Worm (Caenorhabditis elegans) whole organism, late embryonic: Measurements from ENCODE around the gene Y49E10.21.

Experiments used
- C08G9.2 ChIP-seq: sonication (generic microtip); optimal IDR thresholded peaks from 2 replicates; lab custom pipeline; 2016; ENCODE audit warnings: mild to moderate bottlenecking, missing genetic modification characterization, moderate library complexity, missing compliant biosample characterization
- F13H6.1 ChIP-seq: sonication (generic microtip); optimal IDR thresholded peaks from 2 replicates; lab custom pipeline; 2016; ENCODE audit warnings: missing genetic modification characterization, missing compliant biosample characterization
- K09A11.1 ChIP-seq: sonication (generic microtip); optimal IDR thresholded peaks from 2 replicates; lab custom pipeline; 2017; ENCODE audit warnings: antibody characterized with exemption, mild to moderate bottlenecking, missing genetic modification characterization, missing compliant biosample characterization; ENCODE audit not compliant: insufficient read depth
- T23F11.4 ChIP-seq: fragments of 200-800 bp; sonication (Bioruptor generic); optimal IDR thresholded peaks from 2 replicates; lab custom pipeline; 2018; ENCODE audit warnings: mild to moderate bottlenecking, missing genetic modification characterization, missing compliant biosample characterization
- ama-1 ChIP-seq: fragments of 150-350 bp; optimal IDR thresholded peaks from 2 replicates; lab custom pipeline; 2014
- ceh-14 ChIP-seq: sonication (generic microtip); optimal IDR thresholded peaks from 2 replicates; lab custom pipeline; 2016; ENCODE audit warnings: missing genotype, missing genetic modification characterization, missing compliant biosample characterization
- ceh-19 ChIP-seq: fragments of 200-800 bp; sonication (Bioruptor generic); optimal IDR thresholded peaks from 2 replicates; lab custom pipeline; 2018; ENCODE audit warnings: mild to moderate bottlenecking, missing genetic modification characterization, missing compliant biosample characterization
- ceh-2 ChIP-seq: sonication (generic microtip); optimal IDR thresholded peaks from 2 replicates; lab custom pipeline; 2016; ENCODE audit warnings: missing genotype, missing genetic modification characterization, missing compliant biosample characterization
- ceh-22 ChIP-seq: sonication (generic microtip); optimal IDR thresholded peaks from 2 replicates; lab custom pipeline; 2017; ENCODE audit warnings: missing biosample characterization, missing genetic modification characterization
- ceh-30 ChIP-seq: fragments of 150-350 bp; optimal IDR thresholded peaks from 2 replicates; lab custom pipeline; 2014; ENCODE audit warnings: missing biosample characterization, missing genetic modification characterization
- ceh-31 ChIP-seq: sonication (generic microtip); optimal IDR thresholded peaks from 2 replicates; lab custom pipeline; 2016; ENCODE audit warnings: missing genetic modification characterization, missing compliant biosample characterization
- ceh-34 ChIP-seq: sonication (generic microtip); optimal IDR thresholded peaks from 2 replicates; lab custom pipeline; 2016; ENCODE audit warnings: mild to moderate bottlenecking, missing genetic modification characterization, missing compliant biosample characterization
- ceh-45 ChIP-seq: fragments of 200-800 bp; sonication (Bioruptor generic); IDR thresholded peaks from 2 replicates; pipeline ENCODE4 v1.3.6; 2022; ENCODE audit warnings: missing genetic modification reagents, missing genetic modification characterization, missing compliant biosample characterization
- ceh-48 ChIP-seq: sonication (generic microtip); optimal IDR thresholded peaks from 2 replicates; lab custom pipeline; 2016; ENCODE audit warnings: missing genetic modification characterization, inconsistent platforms, missing compliant biosample characterization
- ceh-9 ChIP-seq: sonication (generic microtip); optimal IDR thresholded peaks from 2 replicates; lab custom pipeline; 2016; ENCODE audit warnings: mild to moderate bottlenecking, missing genetic modification characterization, inconsistent platforms, missing compliant biosample characterization
- che-1 ChIP-seq: sonication (generic microtip); optimal IDR thresholded peaks from 2 replicates; lab custom pipeline; 2016; ENCODE audit warnings: mild to moderate bottlenecking, missing genetic modification characterization, missing compliant biosample characterization
- elt-2 ChIP-seq: sonication (generic microtip); optimal IDR thresholded peaks from 2 replicates; lab custom pipeline; 2016; ENCODE audit warnings: missing genetic modification reagents, missing genetic modification characterization, missing compliant biosample characterization
- elt-4 ChIP-seq: sonication (generic microtip); optimal IDR thresholded peaks from 2 replicates; lab custom pipeline; 2016; ENCODE audit warnings: missing genetic modification characterization, missing compliant biosample characterization
- eyg-1 ChIP-seq: sonication (generic microtip); optimal IDR thresholded peaks from 2 replicates; lab custom pipeline; 2016; ENCODE audit warnings: missing genotype, missing genetic modification characterization, missing compliant biosample characterization
- fkh-10 ChIP-seq: fragments of 150-350 bp; optimal IDR thresholded peaks from 2 replicates; lab custom pipeline; 2014; ENCODE audit warnings: missing biosample characterization, missing genetic modification reagents, missing genetic modification characterization
- fkh-6 ChIP-seq: sonication (generic microtip); optimal IDR thresholded peaks from 2 replicates; lab custom pipeline; 2016; ENCODE audit warnings: missing genetic modification characterization, missing compliant biosample characterization
- gmeb-2 ChIP-seq: sonication (generic microtip); optimal IDR thresholded peaks from 2 replicates; lab custom pipeline; 2016; ENCODE audit warnings: missing genetic modification characterization, inconsistent platforms, missing compliant biosample characterization
- madf-2 ChIP-seq: sonication (generic microtip); optimal IDR thresholded peaks from 2 replicates; lab custom pipeline; 2017; ENCODE audit warnings: missing genetic modification characterization, missing compliant biosample characterization
- nhr-232 ChIP-seq: sonication (generic microtip); optimal IDR thresholded peaks from 2 replicates; lab custom pipeline; 2016; ENCODE audit warnings: missing genetic modification characterization, missing compliant biosample characterization
- npax-4 ChIP-seq: sonication (generic microtip); optimal IDR thresholded peaks from 2 replicates; lab custom pipeline; 2016; ENCODE audit warnings: missing genetic modification characterization, missing compliant biosample characterization
- pag-3 ChIP-seq: sonication (generic microtip); optimal IDR thresholded peaks from 2 replicates; lab custom pipeline; 2016; ENCODE audit warnings: missing compliant biosample characterization, missing genetic modification characterization, borderline replicate concordance
- pax-1 ChIP-seq: fragments of 150-350 bp; optimal IDR thresholded peaks from 2 replicates; lab custom pipeline; 2014; ENCODE audit warnings: missing biosample characterization, missing genetic modification characterization
- pha-2 ChIP-seq: sonication (generic microtip); optimal IDR thresholded peaks from 2 replicates; lab custom pipeline; 2017; ENCODE audit warnings: mild to moderate bottlenecking, missing genetic modification characterization, missing compliant biosample characterization
- pha-4 ChIP-seq: fragments of 150-350 bp; optimal IDR thresholded peaks from 2 replicates; lab custom pipeline; 2018; ENCODE audit warnings: missing biosample characterization, missing genetic modification reagents, missing genetic modification characterization
- pqm-1 ChIP-seq: sonication (generic microtip); optimal IDR thresholded peaks from 2 replicates; lab custom pipeline; 2016; ENCODE audit warnings: missing genetic modification characterization, missing compliant biosample characterization
- rnt-1 ChIP-seq: sonication (generic microtip); optimal IDR thresholded peaks from 2 replicates; lab custom pipeline; 2016; ENCODE audit warnings: missing genetic modification characterization, missing compliant biosample characterization
- sdc-2 ChIP-seq: sonication (generic microtip); optimal IDR thresholded peaks from 2 replicates; lab custom pipeline; 2016; ENCODE audit warnings: missing genotype, missing genetic modification characterization, missing compliant biosample characterization
- sox-2 ChIP-seq: fragments of 200-800 bp; sonication (Bioruptor generic); IDR thresholded peaks from 2 replicates; pipeline ENCODE4 v1.3.6; 2022; ENCODE audit warnings: missing genetic modification reagents, missing genetic modification characterization, missing compliant biosample characterization
- sox-4 ChIP-seq: sonication (generic microtip); optimal IDR thresholded peaks from 2 replicates; lab custom pipeline; 2017; ENCODE audit warnings: mild to moderate bottlenecking, missing genetic modification characterization, inconsistent platforms, missing compliant biosample characterization
- unc-3 ChIP-seq, 2 experiments: fragments of 200-800 bp in 1 of 2; sonication (Bioruptor generic) in 1 of 2; sonication (generic microtip) in 1 of 2; conservative IDR thresholded peaks in 1 of 2; optimal IDR thresholded peaks in 1 of 2; 2 replicates each; pipeline versions ENCODE4 v1.3.6 to Lab custom; 2016 to 2022; ENCODE audit warnings: missing compliant biosample characterization in 2 of 2, missing genetic modification characterization in 2 of 2, missing genetic modification reagents in 1 of 2
- unc-86 ChIP-seq: sonication (generic microtip); optimal IDR thresholded peaks from 2 replicates; lab custom pipeline; 2016; ENCODE audit warnings: missing genetic modification characterization, missing compliant biosample characterization

Y49E10.21 gene

DNA sequence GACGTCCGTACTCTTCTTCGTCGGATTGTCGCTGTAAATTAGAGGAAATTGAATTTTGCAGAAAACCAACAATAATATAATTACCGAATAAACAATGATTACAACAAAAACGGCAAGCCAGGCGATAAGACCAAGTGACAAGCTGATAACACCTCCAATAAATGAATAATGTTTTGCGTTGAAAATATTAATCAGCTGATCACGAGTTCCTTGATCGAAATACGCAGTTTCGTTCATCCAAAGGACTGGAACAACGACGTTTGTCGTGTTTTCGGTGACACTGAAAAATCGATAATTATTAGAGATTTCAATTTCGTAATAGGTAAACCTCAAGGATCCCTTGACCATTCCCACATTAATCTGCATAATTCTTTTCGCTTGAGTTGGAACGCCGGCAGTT, 3.6 kb upstream of the Y49E10.21 start:
- no peak for TF ChIP-seq ceh-34 (tag; lab: Kevin White, UChicago)
- no peak for TF ChIP-seq pha-2 (tag; lab: Kevin White, UChicago)
- TF ChIP-seq elt-2 (tag; lab: Kevin White, UChicago), result peak; percentile 43

ce11 chrIII:12455651-12456420, 1.6 kb upstream of the Y49E10.21 start:
- TF ChIP-seq rnt-1 (tag; lab: Kevin White, UChicago) (no peak), sox-4 (no peak), fkh-6 (no peak), ceh-48 (tag; lab: Kevin White, UChicago) (no peak), pax-1 (tag; lab: Kevin White, UChicago) (no peak), ceh-9 (tag; lab: Kevin White, UChicago) (no peak), madf-2 (tag; lab: Kevin White, UChicago) (no peak), sdc-2 (tag; lab: Kevin White, UChicago) (no peak), gmeb-2 (tag; lab: Kevin White, UChicago) (no peak), eyg-1 (tag; lab: Kevin White, UChicago) (no peak), ceh-22 (tag; lab: Kevin White, UChicago) (no peak), ceh-45 (GFP tag; lab: Robert Waterston, UW) (no peak)
- TF ChIP-seq, all 69 proteins: peak for 0

- no peak for TF ChIP-seq T23F11.4 (GFP tag; lab: Kevin White, UChicago)
- TF ChIP-seq che-1, result no peak
- no peak for TF ChIP-seq ceh-48 (tag; lab: Kevin White, UChicago)
- no peak for TF ChIP-seq ceh-19 (GFP tag; lab: Kevin White, UChicago)
- TF ChIP-seq ama-1 (lab: Kevin White, UChicago), result no peak
Observed at ce11 chrIII:12458970-12459369, 1.6 kb downstream of the Y49E10.21 start.

DNA sequence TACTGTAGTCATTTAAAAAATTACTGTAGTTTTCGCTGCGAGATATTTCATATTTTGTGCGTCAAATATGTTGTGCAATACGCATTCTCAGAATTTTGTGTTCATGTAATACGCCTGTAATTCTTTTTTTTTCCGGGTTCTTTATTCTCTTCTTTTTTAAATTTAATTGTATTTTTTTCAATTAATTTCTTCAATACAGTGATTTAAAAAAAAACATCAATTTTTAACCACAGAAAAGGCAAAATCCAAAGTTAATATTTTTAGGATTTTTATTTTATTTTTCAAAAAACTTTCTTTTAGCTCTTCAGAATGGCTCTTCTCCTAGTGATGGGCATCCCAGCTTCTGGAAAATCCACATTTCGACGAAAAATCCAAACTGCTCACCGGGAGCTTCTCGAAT, 8.9 kb downstream of the Y49E10.21 start, which contains the start of gene pstk-1:
Gene pstk-1, plus strand, starts transcription at position 301 of the 400 bp plus-strand sequence.
- TF ChIP-seq ceh-48 (tag; lab: Kevin White, UChicago), result no peak
- no peak for TF ChIP-seq ceh-31 (tag; lab: Kevin White, UChicago)
- TF ChIP-seq ceh-19 (GFP tag; lab: Kevin White, UChicago), result no peak
- no peak for TF ChIP-seq ceh-30 (tag; lab: Kevin White, UChicago)
- no peak for TF ChIP-seq npax-4 (tag; lab: Kevin White, UChicago)
- no peak for TF ChIP-seq ceh-14 (tag; lab: Kevin White, UChicago)
- no peak for TF ChIP-seq pag-3 (tag; lab: Kevin White, UChicago)
- TF ChIP-seq C08G9.2 (tag; lab: Kevin White, UChicago), result no peak
- no peak for TF ChIP-seq che-1
- TF ChIP-seq sox-2 (GFP tag; lab: Robert Waterston, UW), result no peak
- TF ChIP-seq fkh-6, result no peak
- TF ChIP-seq unc-86 (tag; lab: Kevin White, UChicago), result no peak
- no peak for TF ChIP-seq unc-3 (GFP tag; conservative IDR thresholded peaks at IDR 0.05; lab: Robert Waterston, UW)
- TF ChIP-seq unc-3 (tag; optimal IDR thresholded peaks at IDR 0.05; lab: Kevin White, UChicago), result no peak
- TF ChIP-seq ama-1 (lab: Kevin White, UChicago), result no peak
- TF ChIP-seq pax-1 (tag; lab: Kevin White, UChicago), result no peak
- TF ChIP-seq K09A11.1 (tag; lab: Kevin White, UChicago), result no peak
- TF ChIP-seq pqm-1 (tag; lab: Kevin White, UChicago), result no peak
- TF ChIP-seq madf-2 (tag; lab: Kevin White, UChicago), result no peak
- no peak for TF ChIP-seq elt-4 (tag; lab: Kevin White, UChicago)

DNA sequence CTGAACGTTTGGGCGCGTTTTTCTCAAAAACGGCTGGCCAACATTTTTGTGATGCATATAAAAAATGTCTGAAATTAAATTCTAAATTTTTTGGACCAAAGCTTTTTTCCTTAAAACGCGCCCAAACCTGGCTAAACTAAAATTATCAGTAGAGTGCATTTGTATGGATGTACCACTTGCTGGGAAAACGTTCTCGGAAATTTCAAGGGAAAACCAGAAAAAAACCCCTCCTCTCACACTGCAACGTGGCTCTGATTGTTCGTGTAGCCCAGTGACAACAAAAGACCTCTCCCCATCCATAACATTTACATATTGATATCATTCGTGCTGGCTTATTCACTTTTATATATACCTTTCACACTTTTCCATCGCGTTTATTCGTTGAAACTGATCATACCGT, 11.5 kb downstream of the Y49E10.21 start, which contains the start of gene Y49E10.29:
Gene Y49E10.29, plus strand, starts transcription at position 301 of the 400 bp plus-strand sequence.
- TF ChIP-seq ceh-2, result no peak
- no peak for TF ChIP-seq pha-4
- no peak for TF ChIP-seq F13H6.1
- no peak for TF ChIP-seq fkh-10 (GFP tag; lab: Kevin White, UChicago)
- TF ChIP-seq nhr-232 (tag; lab: Kevin White, UChicago), result no peak
